Fruit fly (Drosophila melanogaster) whole organism, embryonic: ENCODE data around the gene CG5080.
A peak's percentile ranks its signal among the peaks of the same experiment; 100 is the strongest.

Source experiments
- B-H2 ChIP-seq: fragments of 200-800 bp; sonication (Bioruptor generic); optimal IDR thresholded peaks from 2 replicates; lab custom pipeline; 2018; ENCODE audit warnings: missing biosample characterization, mild to moderate bottlenecking, missing genetic modification characterization
- C15 ChIP-seq: fragments of 200-800 bp; sonication (Bioruptor generic); IDR thresholded peaks from 3 replicates; pipeline ENCODE4 v1.3.6; 2022; ENCODE audit warnings: missing biosample characterization, missing genetic modification characterization
- CG15269 ChIP-seq: fragments of 200-800 bp; sonication (Bioruptor generic); optimal IDR thresholded peaks from 2 replicates; lab custom pipeline; 2018; ENCODE audit warnings: missing biosample characterization, mild to moderate bottlenecking, missing genetic modification characterization, moderate library complexity
- CG16813 ChIP-seq: fragments of 200-800 bp; sonication (Bioruptor generic); IDR thresholded peaks from 3 replicates; pipeline ENCODE4 v1.3.6; 2022; ENCODE audit warnings: missing biosample characterization, missing genetic modification characterization; ENCODE audit not compliant: partially characterized antibody
- CG18599 ChIP-seq: fragments of 200-800 bp; sonication (Bioruptor generic); optimal IDR thresholded peaks from 3 replicates; lab custom pipeline; 2017; ENCODE audit warnings: missing biosample characterization, missing genetic modification characterization, mild to moderate bottlenecking, moderate library complexity, missing genetic modification reagents
- CG2120 ChIP-seq: fragments of 200-800 bp; sonication (Bioruptor generic); optimal IDR thresholded peaks from 3 replicates; lab custom pipeline; 2016; ENCODE audit warnings: missing biosample characterization, missing genetic modification characterization
- CG2678 ChIP-seq: fragments of 200-800 bp; sonication (Bioruptor generic); optimal IDR thresholded peaks from 3 replicates; lab custom pipeline; 2019; ENCODE audit warnings: missing biosample characterization, mild to moderate bottlenecking, missing genetic modification characterization, moderate library complexity
- CG31441 ChIP-seq: fragments of 200-800 bp; sonication (Bioruptor generic); IDR thresholded peaks from 2 replicates; pipeline ENCODE4 v1.3.6; 2022; ENCODE audit warnings: missing biosample characterization, missing genetic modification characterization
- CG3163 ChIP-seq: fragments of 200-800 bp; sonication (Bioruptor generic); optimal IDR thresholded peaks from 3 replicates; lab custom pipeline; 2016; ENCODE audit warnings: missing biosample characterization, missing genetic modification characterization
- CG8924 ChIP-seq: fragments of 200-800 bp; optimal IDR thresholded peaks from 3 replicates; lab custom pipeline; 2019; ENCODE audit warnings: missing biosample characterization, mild to moderate bottlenecking, missing genetic modification characterization, moderate library complexity
- CrebB ChIP-seq: fragments of 200-800 bp; sonication (Bioruptor generic); optimal IDR thresholded peaks from 3 replicates; lab custom pipeline; 2018; ENCODE audit warnings: missing biosample characterization, mild to moderate bottlenecking, missing genetic modification characterization
- Deaf1 ChIP-seq: fragments of 200-800 bp; optimal IDR thresholded peaks from 3 replicates; lab custom pipeline; 2019; ENCODE audit warnings: missing biosample characterization, mild to moderate bottlenecking, missing genetic modification characterization, moderate library complexity
- Dip3 ChIP-seq: fragments of 200-800 bp; sonication (Bioruptor generic); optimal IDR thresholded peaks from 3 replicates; lab custom pipeline; 2016; ENCODE audit warnings: missing biosample characterization, missing genetic modification characterization
- HHEX ChIP-seq: fragments of 200-800 bp; sonication (Bioruptor generic); optimal IDR thresholded peaks from 3 replicates; lab custom pipeline; 2017; ENCODE audit warnings: missing biosample characterization, mild to moderate bottlenecking, missing genetic modification characterization, missing genetic modification reagents
- Hmr ChIP-seq: fragments of 200-800 bp; sonication (Bioruptor generic); optimal IDR thresholded peaks from 3 replicates; lab custom pipeline; 2017; ENCODE audit warnings: mild to moderate bottlenecking, missing biosample characterization, missing genetic modification reagents, missing genetic modification characterization
- Hr3 ChIP-seq: fragments of 200-800 bp; sonication (Bioruptor generic); optimal IDR thresholded peaks from 3 replicates; lab custom pipeline; 2016; ENCODE audit warnings: missing biosample characterization, missing genetic modification characterization
- Mrtf ChIP-seq: fragments of 200-800 bp; sonication (Bioruptor generic); IDR thresholded peaks from 3 replicates; pipeline ENCODE4 v1.3.6; 2022; ENCODE audit warnings: missing biosample characterization, missing genetic modification characterization
- NFAT ChIP-seq: fragments of 200-800 bp; sonication (Bioruptor generic); IDR thresholded peaks from 2 replicates; pipeline ENCODE4 v1.3.6; 2022; ENCODE audit warnings: missing biosample characterization, missing genetic modification characterization
- NfI ChIP-seq: fragments of 200-800 bp; sonication (Bioruptor generic); optimal IDR thresholded peaks from 3 replicates; lab custom pipeline; 2018; ENCODE audit warnings: missing biosample characterization, mild to moderate bottlenecking, missing genetic modification characterization, moderate library complexity
- PHDP ChIP-seq: fragments of 200-800 bp; sonication (Bioruptor generic); optimal IDR thresholded peaks from 3 replicates; lab custom pipeline; 2018; ENCODE audit warnings: missing biosample characterization, mild to moderate bottlenecking, missing genetic modification characterization, moderate library complexity
- Pdp1 ChIP-seq, 2 experiments: fragments of 200-800 bp; sonication (Bioruptor generic); optimal IDR thresholded peaks; 3 replicates each; lab custom pipeline; 2016; ENCODE audit warnings: missing biosample characterization in 2 of 2, missing genetic modification characterization in 2 of 2, mild to moderate bottlenecking in 1 of 2, moderate library complexity in 1 of 2
- Spps ChIP-seq: fragments of 200-800 bp; sonication (Bioruptor generic); optimal IDR thresholded peaks from 2 replicates; lab custom pipeline; 2018; ENCODE audit warnings: missing biosample characterization, mild to moderate bottlenecking, missing genetic modification characterization
- Ssrp ChIP-seq: fragments of 200-800 bp; sonication (Bioruptor generic); optimal IDR thresholded peaks from 2 replicates; lab custom pipeline; 2018; ENCODE audit warnings: missing biosample characterization, mild to moderate bottlenecking, missing genetic modification characterization, moderate library complexity
- abd-A ChIP-seq: fragments of 200-800 bp; sonication (Bioruptor generic); optimal IDR thresholded peaks from 3 replicates; lab custom pipeline; 2019; ENCODE audit warnings: missing biosample characterization, mild to moderate bottlenecking, missing genetic modification characterization, moderate library complexity
- caup ChIP-seq: fragments of 200-800 bp; sonication (Bioruptor generic); optimal IDR thresholded peaks from 3 replicates; lab custom pipeline; 2017; ENCODE audit warnings: missing biosample characterization, mild to moderate bottlenecking, missing genetic modification characterization, moderate library complexity; ENCODE audit not compliant: severe bottlenecking
- chinmo ChIP-seq: fragments of 200-800 bp; sonication (Bioruptor generic); IDR thresholded peaks from 4 replicates; pipeline ENCODE4 v1.3.6; 2022; ENCODE audit warnings: missing biosample characterization, missing genetic modification characterization; ENCODE audit not compliant: partially characterized antibody
- cwo ChIP-seq: fragments of 200-800 bp; sonication (Bioruptor generic); optimal IDR thresholded peaks from 3 replicates; lab custom pipeline; 2017; ENCODE audit warnings: missing biosample characterization, missing genetic modification characterization, mild to moderate bottlenecking, moderate library complexity, missing genetic modification reagents
- dan ChIP-seq: fragments of 200-800 bp; sonication (Bioruptor generic); IDR thresholded peaks from 2 replicates; pipeline ENCODE4 v1.3.6; 2022; ENCODE audit warnings: missing biosample characterization, missing genetic modification characterization
- dmrt99B ChIP-seq: fragments of 200-800 bp; sonication (Bioruptor generic); optimal IDR thresholded peaks from 2 replicates; lab custom pipeline; 2018; ENCODE audit warnings: missing biosample characterization, mild to moderate bottlenecking, missing genetic modification characterization, moderate library complexity
- ewg ChIP-seq: fragments of 200-800 bp; sonication (Bioruptor generic); optimal IDR thresholded peaks from 3 replicates; lab custom pipeline; 2017; ENCODE audit warnings: mild to moderate bottlenecking, missing biosample characterization, missing genetic modification reagents, missing genetic modification characterization
- lab ChIP-seq: fragments of 200-800 bp; sonication (Bioruptor generic); optimal IDR thresholded peaks from 3 replicates; lab custom pipeline; 2017; ENCODE audit warnings: missing biosample characterization, missing genetic modification characterization, mild to moderate bottlenecking, moderate library complexity, missing genetic modification reagents
- row ChIP-seq: fragments of 200-800 bp; sonication (Bioruptor generic); IDR thresholded peaks from 3 replicates; pipeline ENCODE4 v1.3.6; 2022; ENCODE audit warnings: missing biosample characterization, missing genetic modification characterization
- salm ChIP-seq: fragments of 200-800 bp; sonication (Bioruptor generic); optimal IDR thresholded peaks from 2 replicates; lab custom pipeline; 2018; ENCODE audit warnings: missing biosample characterization, mild to moderate bottlenecking, missing genetic modification characterization
- scrt ChIP-seq: fragments of 200-800 bp; sonication (Bioruptor generic); optimal IDR thresholded peaks from 2 replicates; lab custom pipeline; 2018; ENCODE audit warnings: missing biosample characterization, mild to moderate bottlenecking, missing genetic modification characterization, moderate library complexity
- toy ChIP-seq: fragments of 200-800 bp; sonication (Bioruptor generic); IDR thresholded peaks from 2 replicates; pipeline ENCODE4 v1.3.6; 2022; ENCODE audit warnings: missing biosample characterization, missing genetic modification characterization
- wdn ChIP-seq: fragments of 200-800 bp; sonication (Bioruptor generic); IDR thresholded peaks from 2 replicates; pipeline ENCODE4 v1.3.6; 2022; ENCODE audit warnings: missing biosample characterization, missing genetic modification characterization

CG5080 gene

dm6 chr2L:1135495-1135894 is 28.2 kb downstream of the CG5080 start (continued):
- peak; percentile 35 for TF ChIP-seq PHDP (tag; lab: Kevin White, UChicago)
- TF ChIP-seq Dip3: no peak
- TF ChIP-seq CG16813: no peak
- peak; percentile 26 for TF ChIP-seq caup
- TF ChIP-seq dmrt99B (tag; lab: Kevin White, UChicago): peak; percentile 17
- TF ChIP-seq NfI (GFP tag; lab: Kevin White, UChicago): peak; percentile 18
- TF ChIP-seq salm (tag; lab: Kevin White, UChicago): no peak
- peak; percentile 42 for TF ChIP-seq CG2120
- TF ChIP-seq CG15269 (tag; lab: Kevin White, UChicago): peak; percentile 34
- TF ChIP-seq CG2678: peak; percentile 60
- TF ChIP-seq CG8924 (tag; lab: Kevin White, UChicago): peak; percentile 44
- peak; percentile 7 for TF ChIP-seq HHEX
- no peak for TF ChIP-seq wdn (GFP tag; lab: Robert Waterston, UW)
- no peak for TF ChIP-seq CG3163 (GFP tag; lab: Kevin White, UChicago)
- TF ChIP-seq CG31441 (GFP tag; lab: Robert Waterston, UW): 0 out of 2 replicates have a peak, but pooled peaks have one; percentile 30
- no peak for TF ChIP-seq toy (GFP tag; lab: Robert Waterston, UW)
- peak; percentile 15 for TF ChIP-seq Hr3 (GFP tag; lab: Kevin White, UChicago)
- TF ChIP-seq cwo (GFP tag; lab: Kevin White, UChicago): peak; percentile 28
- TF ChIP-seq lab (GFP tag; lab: Kevin White, UChicago): peak; percentile 62
- TF ChIP-seq, all 482 proteins: peak for 43

- TF ChIP-seq Ssrp (tag; lab: Kevin White, UChicago): no peak
- peak; percentile 15 for TF ChIP-seq Deaf1 (tag; lab: Kevin White, UChicago)
- no peak for TF ChIP-seq CrebB (tag; lab: Kevin White, UChicago)
- TF ChIP-seq CG18599: peak; percentile 16
- TF ChIP-seq lab (GFP tag; lab: Kevin White, UChicago): peak; percentile 22
- TF ChIP-seq abd-A: peak; percentile 9
- TF ChIP-seq scrt (GFP tag; lab: Kevin White, UChicago): peak; percentile 83
- no peak for TF ChIP-seq B-H2 (GFP tag; lab: Kevin White, UChicago)
- TF ChIP-seq C15 (GFP tag; lab: Robert Waterston, UW): no peak
- TF ChIP-seq Hmr: no peak
- TF ChIP-seq ewg (GFP tag; lab: Kevin White, UChicago): peak; percentile 60
- 0 out of 3 replicates have a peak, but pooled peaks have one; percentile 5 for TF ChIP-seq Mrtf
- TF ChIP-seq chinmo: 0 out of 4 replicates have a peak, but pooled peaks have one; percentile 11
- TF ChIP-seq dan (GFP tag; lab: Robert Waterston, UW): no peak
- no peak for TF ChIP-seq Spps (tag; lab: Kevin White, UChicago)
- peak in 1 of 2 experiments; percentile 3 for TF ChIP-seq Pdp1 (GFP tag; optimal IDR thresholded peaks at IDR 0.05; lab: Kevin White, UChicago)
- TF ChIP-seq row (GFP tag; lab: Robert Waterston, UW): peak; percentile 37; the same call in 1 of the 3 replicates
- no peak for TF ChIP-seq NFAT (GFP tag; lab: Robert Waterston, UW)
Measured at dm6 chr2L:1134011-1134743, 29.5 kb downstream of the CG5080 start, which contains the start of the genes Iris and CG4577. TSS of gene Iris (minus strand) at chr2L:1134098. TSS of gene CG4577 (plus strand) at chr2L:1134693.
